Worm (Caenorhabditis elegans) whole organism, L4 larva: ENCODE results near the gene hex-1.

ENCODE experiments used
- F44E2.7 ChIP-seq: fragments of 200-800 bp; sonication (Bioruptor generic); IDR thresholded peaks from 2 replicates; pipeline ENCODE4 v2.1.2; 2022; ENCODE audit warnings: missing genetic modification characterization, missing compliant biosample characterization
- T26A8.4 ChIP-seq: fragments of 200-800 bp; sonication (Bioruptor generic); IDR thresholded peaks from 2 replicates; pipeline ENCODE4 v1.3.6; 2022; ENCODE audit warnings: missing genetic modification characterization, missing compliant biosample characterization
- Y105C5A.15 ChIP-seq: fragments of 200-800 bp; sonication (Bioruptor generic); IDR thresholded peaks from 2 replicates; pipeline ENCODE4 v1.3.6; 2022; ENCODE audit warnings: missing genetic modification characterization, missing compliant biosample characterization
- Y48G9A.11 ChIP-seq: fragments of 200-800 bp; sonication (Bioruptor generic); IDR thresholded peaks from 2 replicates; pipeline ENCODE4 v1.3.6; 2022; ENCODE audit warnings: missing genetic modification reagents, missing genetic modification characterization, missing compliant biosample characterization
- Y75B8A.6 ChIP-seq: fragments of 200-800 bp; sonication (Bioruptor generic); IDR thresholded peaks from 2 replicates; pipeline ENCODE4 v1.3.6; 2022; ENCODE audit warnings: missing genetic modification reagents, missing genetic modification characterization, missing compliant biosample characterization
- ama-1 ChIP-seq: fragments of 150-350 bp; optimal IDR thresholded peaks from 2 replicates; lab custom pipeline; 2014; ENCODE audit warnings: inconsistent platforms, mixed read lengths
- ceh-32 ChIP-seq: sonication (generic microtip); optimal IDR thresholded peaks from 2 replicates; lab custom pipeline; 2016; ENCODE audit warnings: mild to moderate bottlenecking, missing genetic modification characterization, missing compliant biosample characterization; ENCODE audit not compliant: poor library complexity
- ceh-44 ChIP-seq: fragments of 200-800 bp; sonication (Bioruptor generic); IDR thresholded peaks from 2 replicates; pipeline ENCODE4 v1.3.6; 2022; ENCODE audit warnings: missing genetic modification reagents, missing genetic modification characterization, missing compliant biosample characterization
- daf-16 ChIP-seq, 3 experiments: sonication (generic microtip); optimal IDR thresholded peaks; 2 replicates each; lab custom pipeline; 2016 to 2017; ENCODE audit warnings: missing genetic modification characterization in 3 of 3, missing genetic modification reagents in 3 of 3, mild to moderate bottlenecking in 2 of 3, missing compliant biosample characterization in 2 of 3, missing biosample characterization in 1 of 3, moderate library complexity in 1 of 3
- daf-19 ChIP-seq: fragments of 200-800 bp; sonication (Bioruptor generic); conservative IDR thresholded peaks from 2 replicates; pipeline ENCODE4 v1.3.6; 2022; ENCODE audit warnings: missing genetic modification characterization, missing compliant biosample characterization
- dmd-6 ChIP-seq: fragments of 200-800 bp; sonication (Bioruptor generic); IDR thresholded peaks from 2 replicates; pipeline ENCODE4 v1.3.6; 2022; ENCODE audit warnings: missing genetic modification reagents, missing genetic modification characterization, missing compliant biosample characterization
- duxl-1 ChIP-seq: sonication (generic microtip); optimal IDR thresholded peaks from 2 replicates; lab custom pipeline; 2016; ENCODE audit warnings: mild to moderate bottlenecking, missing genetic modification characterization, moderate library complexity, missing compliant biosample characterization; ENCODE audit not compliant: poor library complexity
- dve-1 ChIP-seq: sonication (generic microtip); optimal IDR thresholded peaks from 2 replicates; lab custom pipeline; 2017; ENCODE audit warnings: antibody characterized with exemption, mild to moderate bottlenecking, missing genetic modification characterization, missing compliant biosample characterization; ENCODE audit not compliant: insufficient read depth
- hif-1 ChIP-seq, 2 experiments: sonication (generic microtip); optimal IDR thresholded peaks; 2 replicates each; lab custom pipeline; 2016 to 2017; ENCODE audit warnings: missing compliant biosample characterization in 2 of 2, missing genetic modification characterization in 2 of 2, missing genetic modification reagents in 2 of 2, missing genotype in 2 of 2, mild to moderate bottlenecking in 1 of 2
- hlh-11 ChIP-seq: fragments of 200-800 bp; sonication (Bioruptor generic); optimal IDR thresholded peaks from 2 replicates; lab custom pipeline; 2018; ENCODE audit warnings: mild to moderate bottlenecking, missing genetic modification characterization, missing compliant biosample characterization
- hlh-30 ChIP-seq: sonication (generic microtip); optimal IDR thresholded peaks from 2 replicates; lab custom pipeline; 2017; ENCODE audit warnings: antibody characterized with exemption, mild to moderate bottlenecking, missing genetic modification characterization, missing compliant biosample characterization; ENCODE audit not compliant: insufficient read depth
- lin-1 ChIP-seq: fragments of 200-800 bp; sonication (Bioruptor generic); IDR thresholded peaks from 2 replicates; pipeline ENCODE4 v1.3.6; 2022; ENCODE audit warnings: missing genetic modification reagents, missing genetic modification characterization, missing compliant biosample characterization
- lin-13 ChIP-seq: fragments of 150-350 bp; optimal IDR thresholded peaks from 2 replicates; lab custom pipeline; 2014; ENCODE audit warnings: missing biosample characterization, missing genetic modification reagents, missing genetic modification characterization
- lin-38 ChIP-seq: fragments of 200-800 bp; sonication (Bioruptor generic); IDR thresholded peaks from 2 replicates; pipeline ENCODE4 v1.3.6; 2022; ENCODE audit warnings: missing genetic modification reagents, missing genetic modification characterization, missing compliant biosample characterization
- mdt-29 ChIP-seq: fragments of 200-800 bp; sonication (Bioruptor generic); IDR thresholded peaks from 2 replicates; pipeline ENCODE4 v1.3.6; 2022; ENCODE audit warnings: missing genetic modification reagents, missing genetic modification characterization, missing compliant biosample characterization
- mxl-2 ChIP-seq: fragments of 200-800 bp; sonication (Bioruptor generic); conservative IDR thresholded peaks from 2 replicates; pipeline ENCODE4 v1.3.6; 2022; ENCODE audit warnings: missing genetic modification reagents, missing genetic modification characterization, missing compliant biosample characterization
- mxl-3 ChIP-seq: fragments of 200-800 bp; sonication (Bioruptor generic); optimal IDR thresholded peaks from 2 replicates; lab custom pipeline; 2018; ENCODE audit warnings: mild to moderate bottlenecking, missing genetic modification characterization, missing compliant biosample characterization
- nhr-11 ChIP-seq: fragments of 150-350 bp; optimal IDR thresholded peaks from 2 replicates; lab custom pipeline; 2014; ENCODE audit warnings: missing biosample characterization, missing genetic modification characterization
- nhr-237 ChIP-seq: sonication (generic microtip); optimal IDR thresholded peaks from 2 replicates; lab custom pipeline; 2017; ENCODE audit warnings: missing biosample characterization, missing genetic modification characterization
- nhr-25 ChIP-seq: sonication (generic microtip); optimal IDR thresholded peaks from 2 replicates; lab custom pipeline; 2017; ENCODE audit warnings: missing genetic modification characterization, mild to moderate bottlenecking, missing compliant biosample characterization, antibody characterized with exemption, moderate library complexity, borderline replicate concordance; ENCODE audit not compliant: insufficient read depth
- nhr-28 ChIP-seq: fragments of 150-350 bp; optimal IDR thresholded peaks from 2 replicates; lab custom pipeline; 2014; ENCODE audit warnings: missing biosample characterization, missing genetic modification characterization
- nhr-6 ChIP-seq: fragments of 150-350 bp; optimal IDR thresholded peaks from 2 replicates; lab custom pipeline; 2014; ENCODE audit warnings: missing biosample characterization, missing genetic modification characterization
- nhr-77 ChIP-seq: fragments of 150-350 bp; optimal IDR thresholded peaks from 2 replicates; lab custom pipeline; 2014; ENCODE audit warnings: missing biosample characterization, missing genetic modification characterization
- pqm-1 ChIP-seq: sonication (generic microtip); optimal IDR thresholded peaks from 2 replicates; lab custom pipeline; 2017; ENCODE audit warnings: missing biosample characterization, missing genetic modification characterization
- sdz-12 ChIP-seq: fragments of 200-800 bp; sonication (Bioruptor generic); optimal IDR thresholded peaks from 2 replicates; lab custom pipeline; 2018; ENCODE audit warnings: mild to moderate bottlenecking, missing genetic modification characterization, missing compliant biosample characterization
- snpc-1.2 ChIP-seq: fragments of 200-800 bp; sonication (Bioruptor generic); IDR thresholded peaks from 2 replicates; pipeline ENCODE4 v1.3.6; 2022; ENCODE audit warnings: missing genetic modification reagents, missing genetic modification characterization, missing compliant biosample characterization
- snpc-4 ChIP-seq: fragments of 150-350 bp; optimal IDR thresholded peaks from 2 replicates; lab custom pipeline; 2014; ENCODE audit warnings: missing biosample characterization, missing genetic modification characterization
- tag-97 ChIP-seq: fragments of 200-800 bp; sonication (Bioruptor generic); IDR thresholded peaks from 2 replicates; pipeline ENCODE4 v1.3.6; 2022; ENCODE audit warnings: missing genetic modification characterization, missing compliant biosample characterization
- unc-130 ChIP-seq: sonication (generic microtip); optimal IDR thresholded peaks from 2 replicates; lab custom pipeline; 2016; ENCODE audit warnings: missing genetic modification reagents, missing genetic modification characterization, missing compliant biosample characterization
- zfp-3 ChIP-seq: fragments of 200-800 bp; sonication (Bioruptor generic); conservative IDR thresholded peaks from 2 replicates; pipeline ENCODE4 v1.3.6; 2022; ENCODE audit warnings: missing genetic modification reagents, missing genetic modification characterization, missing compliant biosample characterization
- zip-11 ChIP-seq: fragments of 200-800 bp; sonication (Bioruptor generic); IDR thresholded peaks from 2 replicates; pipeline ENCODE4 v1.3.6; 2022; ENCODE audit warnings: missing genetic modification characterization, missing compliant biosample characterization

hex-1 gene

ce11 chrX:2199140-2199539 is 21.8 kb upstream of the hex-1 start, which contains the start of gene T24C12.1:
Gene T24C12.1 (plus strand): TSS chrX:2199440.
- TF ChIP-seq lin-1 (GFP tag; lab: Robert Waterston, UW), result no peak
- no peak for TF ChIP-seq lin-13
- TF ChIP-seq unc-130 (GFP tag; lab: Kevin White, UChicago), result no peak
- TF ChIP-seq tag-97 (GFP tag; lab: Robert Waterston, UW), result no peak
- TF ChIP-seq hlh-11 (tag; lab: Kevin White, UChicago), result no peak
- TF ChIP-seq T26A8.4 (GFP tag; lab: Robert Waterston, UW), result no peak
- TF ChIP-seq nhr-237 (tag; lab: Kevin White, UChicago), result no peak
- no peak for TF ChIP-seq Y48G9A.11
- TF ChIP-seq mxl-3, result no peak
- TF ChIP-seq daf-16 (GFP tag; optimal IDR thresholded peaks at IDR 0.05; lab: Kevin White, UChicago), result no peak
- TF ChIP-seq daf-16 (tag; optimal IDR thresholded peaks at IDR 0.05; lab: Kevin White, UChicago), result no peak
- TF ChIP-seq ceh-32 (tag; lab: Kevin White, UChicago), result no peak
- TF ChIP-seq F44E2.7 (GFP tag; lab: Robert Waterston, UW), result no peak
- TF ChIP-seq duxl-1 (tag; lab: Kevin White, UChicago), result no peak
- no peak for TF ChIP-seq zip-11 (GFP tag; lab: Robert Waterston, UW)
- TF ChIP-seq snpc-4 (tag; lab: Kevin White, UChicago), result no peak
- no peak for TF ChIP-seq Y75B8A.6 (GFP tag; lab: Robert Waterston, UW)
- no peak for TF ChIP-seq Y105C5A.15 (GFP tag; lab: Robert Waterston, UW)
- no peak for TF ChIP-seq daf-19

- no peak for TF ChIP-seq mxl-2 (GFP tag; lab: Robert Waterston, UW)
- TF ChIP-seq dmd-6, result peak; percentile 75
- peak; percentile 60 for TF ChIP-seq hlh-11 (tag; lab: Kevin White, UChicago)
- TF ChIP-seq nhr-28 (tag; lab: Kevin White, UChicago), result peak; percentile 75
- TF ChIP-seq ama-1 (lab: Kevin White, UChicago), result no peak
- TF ChIP-seq daf-16 (GFP tag; optimal IDR thresholded peaks at IDR 0.05; lab: Kevin White, UChicago), result no peak
- TF ChIP-seq daf-16 (tag; optimal IDR thresholded peaks at IDR 0.05; lab: Kevin White, UChicago), result peak; percentile 72
- peak; percentile 96 for TF ChIP-seq pqm-1 (tag; lab: Kevin White, UChicago)
- TF ChIP-seq snpc-4 (tag; lab: Kevin White, UChicago), result no peak
- peak; percentile 16 for TF ChIP-seq nhr-77 (tag; lab: Kevin White, UChicago)
- TF ChIP-seq dve-1 (tag; lab: Kevin White, UChicago), result peak; percentile 47
These were observed 17.2 kb upstream of the hex-1 start, which contains the start of gene T24C12.3 for ce11 chrX:2203760-2204159. Gene T24C12.3 (minus strand): TSS chrX:2203893.

ce11 chrX:2204963-2205362 is 16.0 kb upstream of the hex-1 start, which contains the start of gene T24C12.4:
Gene T24C12.4 (minus strand): TSS chrX:2205063.
- TF ChIP-seq nhr-6 (tag; lab: Kevin White, UChicago) (no peak), lin-38 (GFP tag; lab: Robert Waterston, UW) (no peak), daf-19 (no peak), nhr-11 (tag; lab: Kevin White, UChicago) (no peak), hif-1 (tag; optimal IDR thresholded peaks at IDR 0.05; lab: Kevin White, UChicago) (no peak), ceh-44 (no peak), mdt-29 (GFP tag; lab: Robert Waterston, UW) (no peak), hlh-30 (tag; lab: Kevin White, UChicago) (no peak), snpc-1.2 (GFP tag; lab: Robert Waterston, UW) (no peak)
- TF ChIP-seq, all 104 proteins: peak for 0

ce11 chrX:2208391-2208790 is 12.6 kb upstream of the hex-1 start:
- peak; percentile 10 for TF ChIP-seq hlh-11 (tag; lab: Kevin White, UChicago)
- no peak for TF ChIP-seq zfp-3 (GFP tag; lab: Robert Waterston, UW)
- TF ChIP-seq nhr-25, result peak; percentile 45
- no peak for TF ChIP-seq sdz-12 (GFP tag; lab: Kevin White, UChicago)
- peak; percentile 28 for TF ChIP-seq nhr-28 (tag; lab: Kevin White, UChicago)
